Worm (Caenorhabditis elegans): ENCODE results near the gene srxa-1.

Gene srxa-1

ce11 chrV:20780400-20780799 lies 48.5 kb downstream of the srxa-1 start, which contains the start of gene hif-1:
Gene hif-1, plus strand, starts transcription at chrV:20780407.
- TF ChIP-seq nhr-42 (GFP tag; IDR thresholded peaks at IDR 0.05) (no peak), unc-62 (GFP tag; optimal IDR thresholded peaks at IDR 0.05 in 1 of 2) (peak in 1 of 2 experiments; percentile 58), unc-62 (tag; optimal IDR thresholded peaks at IDR 0.05) (no peak), egl-43 (GFP tag; IDR thresholded peaks at IDR 0.05) (0 out of 2 replicates have a peak, but pooled peaks have one; percentile 18)

- TF ChIP-seq egl-27 (tag; optimal IDR thresholded peaks at IDR 0.05) (no peak), mes-2 (tag; optimal IDR thresholded peaks at IDR 0.05; ENCODE audit: poor library complexity, severe bottlenecking) (peak; percentile 32), aha-1 (tag) (peak; percentile 97), unc-62 (GFP tag; optimal IDR thresholded peaks at IDR 0.05 in 1 of 2) (peak in 1 of 2 experiments; percentile 51), unc-62 (tag; optimal IDR thresholded peaks at IDR 0.05) (no peak), dve-1 (tag; optimal IDR thresholded peaks at IDR 0.05; ENCODE audit: insufficient read depth) (peak; percentile 27)
Measured at ce11 chrV:20781346-20781952, 49.6 kb downstream of the srxa-1 start.

ce11 chrV:20782188-20782587 lies 50.3 kb downstream of the srxa-1 start:
- TF ChIP-seq lin-38 (GFP tag; IDR thresholded peaks at IDR 0.05) (0 out of 2 replicates have a peak, but pooled peaks have one; percentile 19), ceh-32 (tag; optimal IDR thresholded peaks at IDR 0.05; ENCODE audit: poor library complexity) (no peak), nhr-6 (tag; optimal IDR thresholded peaks at IDR 0.05) (no peak), nhr-48 (tag; optimal IDR thresholded peaks at IDR 0.05) (peak; percentile 40), T20F7.1 (GFP tag; optimal IDR thresholded peaks at IDR 0.05) (peak; percentile 15), ces-1 (GFP tag; optimal IDR thresholded peaks at IDR 0.05) (peak; percentile 94), lsy-2 (tag; optimal IDR thresholded peaks at IDR 0.05) (peak; percentile 24 to 74), rbr-2 (tag; optimal IDR thresholded peaks at IDR 0.05) (peak; percentile 47), hmg-1.1 (GFP tag; IDR thresholded peaks at IDR 0.05) (peak; percentile 55; the same call in 1 of the 2 replicates), daf-19 (GFP tag; conservative IDR thresholded peaks at IDR 0.05) (no peak), fos-1 (tag; optimal IDR thresholded peaks at IDR 0.05) (no peak), fkh-10 (GFP tag; optimal IDR thresholded peaks at IDR 0.05) (peak; percentile 98), duxl-1 (tag; optimal IDR thresholded peaks at IDR 0.05; ENCODE audit: poor library complexity) (peak; percentile 17), lin-39 (tag; optimal IDR thresholded peaks at IDR 0.05) (no peak), nhr-28 (tag; optimal IDR thresholded peaks at IDR 0.05) (no peak), hlh-11 (tag; optimal IDR thresholded peaks at IDR 0.05) (peak; percentile 43), aha-1 (tag) (peak; percentile 82), ctbp-1 (GFP tag; IDR thresholded peaks at IDR 0.05) (peak; percentile 83), nhr-11 (tag; optimal IDR thresholded peaks at IDR 0.05) (peak; percentile 43), unc-62 (GFP tag; optimal IDR thresholded peaks at IDR 0.05 in 1 of 2) (peak in 1 of 2 experiments; percentile 52), unc-62 (tag; optimal IDR thresholded peaks at IDR 0.05) (no peak), hlh-30 (tag; optimal IDR thresholded peaks at IDR 0.05; ENCODE audit: insufficient read depth) (peak; percentile 84), mep-1 (tag; optimal IDR thresholded peaks at IDR 0.05) (peak; percentile 82), hif-1 (tag; optimal IDR thresholded peaks at IDR 0.05) (peak in 1 of 2 experiments; percentile 70), mdl-1 (tag; optimal IDR thresholded peaks at IDR 0.05) (peak; percentile 20 to 86), arid-1 (GFP tag; conservative IDR thresholded peaks at IDR 0.05) (0 out of 2 replicates have a peak, but pooled peaks have one; percentile 10), F37D6.2 (tag; optimal IDR thresholded peaks at IDR 0.05) (peak; percentile 39), daf-16 (GFP tag; optimal IDR thresholded peaks at IDR 0.05) (no peak), daf-16 (tag; optimal IDR thresholded peaks at IDR 0.05) (peak; percentile 25), dmd-6 (GFP tag; IDR thresholded peaks at IDR 0.05) (peak; percentile 22; the same call in 1 of the 2 replicates)

Data from whole organism, L4 larva.